Fruit fly (Drosophila melanogaster): Measurements from ENCODE around the gene CG5250.
A peak's percentile ranks its signal among the peaks of the same experiment; 100 is the strongest.

Gene CG5250

DNA sequence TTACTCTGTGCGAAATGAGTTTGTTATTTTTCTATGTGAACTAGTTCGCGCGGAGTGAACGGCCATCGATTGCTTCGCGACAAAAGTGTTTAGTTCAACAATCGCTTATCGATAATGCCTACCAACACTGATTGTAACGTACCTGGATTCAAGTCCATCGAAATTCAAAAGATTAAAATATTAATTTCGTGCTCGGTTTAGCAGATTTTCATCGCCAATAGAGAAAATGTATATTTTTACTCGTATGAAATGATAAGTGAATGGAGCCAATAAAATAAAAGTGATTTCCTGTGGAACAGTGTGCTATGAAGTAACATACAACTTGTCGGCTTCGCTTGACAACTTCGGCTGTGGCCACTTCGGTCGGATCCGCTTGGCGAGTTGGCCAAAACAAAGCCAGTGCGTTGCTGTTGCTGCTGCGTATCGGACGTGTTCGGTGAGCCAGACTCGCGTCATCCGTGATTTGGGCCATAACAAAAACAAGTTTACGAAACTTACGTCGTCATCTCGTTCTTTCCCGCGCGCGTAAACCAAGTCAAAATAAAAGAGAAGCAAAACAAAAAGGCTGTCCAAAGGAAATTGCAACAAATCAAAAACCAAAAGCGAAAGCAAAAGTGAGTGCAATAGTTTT is 48.7 kb downstream of the CG5250 start, which contains the start of the genes CG5555 and myd (continued):
- TF ChIP-seq CG17361 (GFP tag; IDR thresholded peaks at IDR 0.05) (0 out of 3 replicates have a peak, but pooled peaks have one; percentile 27), Six4 (GFP tag; optimal IDR thresholded peaks at IDR 0.05) (peak; percentile 2), CG7745 (tag; optimal IDR thresholded peaks at IDR 0.05) (no peak), CG6854 (GFP tag; optimal IDR thresholded peaks at IDR 0.05) (no peak), zen2 (GFP tag; IDR thresholded peaks at IDR 0.05; ENCODE audit: partially characterized antibody) (peak; percentile 36; the same call in 2 of the 3 replicates), CG11504 (tag; optimal IDR thresholded peaks at IDR 0.05) (no peak), Tbp (GFP tag; optimal IDR thresholded peaks at IDR 0.05) (no peak), twi (tag; optimal IDR thresholded peaks at IDR 0.05) (no peak), MTF-1 (GFP tag; optimal IDR thresholded peaks at IDR 0.05; ENCODE audit: borderline replicate concordance) (no peak), Ets65A (GFP tag) (no peak), sima (GFP tag; optimal IDR thresholded peaks at IDR 0.05) (no peak), CG4617 (GFP tag; optimal IDR thresholded peaks at IDR 0.05; ENCODE audit: borderline replicate concordance) (peak; percentile 60), Dfd (GFP tag; optimal IDR thresholded peaks at IDR 0.05) (no peak), tin (GFP tag; optimal IDR thresholded peaks at IDR 0.05) (no peak), sim (GFP tag; IDR thresholded peaks at IDR 0.05) (no peak), dmrt11E (tag; optimal IDR thresholded peaks at IDR 0.05) (no peak), CG2202 (tag; optimal IDR thresholded peaks at IDR 0.05) (no peak), tll (GFP tag; optimal IDR thresholded peaks at IDR 0.05) (no peak), zf30C (GFP tag; optimal IDR thresholded peaks at IDR 0.05) (no peak), mam (GFP tag; optimal IDR thresholded peaks at IDR 0.05) (peak; percentile 17), CG7786 (GFP tag; optimal IDR thresholded peaks at IDR 0.05) (peak; percentile 38), tx (GFP tag; optimal IDR thresholded peaks at IDR 0.05) (peak; percentile 27), CG6683 (GFP tag; optimal IDR thresholded peaks at IDR 0.05) (no peak), CG9609 (GFP tag; optimal IDR thresholded peaks at IDR 0.05) (peak; percentile 11), Deaf1 (tag; optimal IDR thresholded peaks at IDR 0.05) (peak; percentile 98), tna (GFP tag; IDR thresholded peaks at IDR 0.05; ENCODE audit: partially characterized antibody) (peak; percentile 85), Xbp1 (GFP tag; optimal IDR thresholded peaks at IDR 0.05) (peak; percentile 38), CG32772 (GFP tag; IDR thresholded peaks at IDR 0.05) (no peak), Lhr (GFP tag; optimal IDR thresholded peaks at IDR 0.05) (peak; percentile 1), B-H1 (GFP tag; IDR thresholded peaks at IDR 0.05) (no peak; the same call in 2 of the 3 replicates), Fer3 (tag; optimal IDR thresholded peaks at IDR 0.05) (no peak), Sry-δ (GFP tag; optimal IDR thresholded peaks at IDR 0.05) (peak; percentile 53), oc (tag; optimal IDR thresholded peaks at IDR 0.05) (no peak), CG9215 (GFP tag; IDR thresholded peaks at IDR 0.05) (no peak), CG12769 (tag; optimal IDR thresholded peaks at IDR 0.05) (peak; percentile 53), CG5245 (GFP tag; optimal IDR thresholded peaks at IDR 0.05) (no peak), cas (GFP tag; IDR thresholded peaks at IDR 0.05) (no peak), CG34376 (GFP tag; optimal IDR thresholded peaks at IDR 0.05) (no peak), CG17359 (tag; optimal IDR thresholded peaks at IDR 0.05) (peak; percentile 30), CG18476 (GFP tag; optimal IDR thresholded peaks at IDR 0.05) (no peak), E2f1 (GFP tag; IDR thresholded peaks at IDR 0.05) (0 out of 2 replicates have a peak, but pooled peaks have one; percentile 11), yki (optimal IDR thresholded peaks at IDR 0.05) (no peak), fd102C (GFP tag; optimal IDR thresholded peaks at IDR 0.05) (no peak), danr (GFP tag; IDR thresholded peaks at IDR 0.05) (no peak), eyg (GFP tag; optimal IDR thresholded peaks at IDR 0.05) (peak; percentile 45), CG10543 (GFP tag; optimal IDR thresholded peaks at IDR 0.05) (peak; percentile 39), lbe (GFP tag; optimal IDR thresholded peaks at IDR 0.05) (peak; percentile 65), H15 (GFP tag; IDR thresholded peaks at IDR 0.05) (no peak), CG43689 (GFP tag; IDR thresholded peaks at IDR 0.05) (no peak), CG5953 (GFP tag; IDR thresholded peaks at IDR 0.05) (no peak)
